Worm (Caenorhabditis elegans): ENCODE results near the gene ttbk-7.

The ttbk-7 gene

DNA sequence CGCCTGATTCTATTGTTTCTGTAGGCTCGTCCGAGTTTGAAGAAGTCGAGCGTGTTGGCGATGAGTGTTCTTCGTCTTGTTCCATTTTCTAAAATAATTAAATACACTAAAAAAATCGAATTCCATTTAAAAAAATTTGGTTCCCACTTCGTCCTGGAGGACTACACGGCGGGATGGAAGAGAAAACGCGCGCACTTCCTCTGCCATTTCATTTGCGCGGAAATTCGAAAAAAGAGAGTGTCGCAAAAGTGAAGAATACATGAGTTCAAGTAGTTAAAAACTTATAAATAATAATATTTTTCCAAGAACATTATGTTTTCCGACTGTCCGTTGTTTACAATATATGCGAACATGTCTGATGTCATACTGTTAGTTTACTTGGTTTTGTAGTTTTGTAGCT is 25.7 kb downstream of the ttbk-7 start, which contains the start of gene T07F10.3 (continued):
- TF ChIP-seq egl-44 (GFP tag; IDR thresholded peaks at IDR 0.05) (no peak), pha-4 (tag; optimal IDR thresholded peaks at IDR 0.05) (no peak), B0261.1 (tag; optimal IDR thresholded peaks at IDR 0.05) (peak; percentile 23), nfya-1 (tag; optimal IDR thresholded peaks at IDR 0.05; ENCODE audit: borderline replicate concordance, insufficient read depth) (no peak), Y95B8A.8 (GFP tag; IDR thresholded peaks at IDR 0.05) (no peak), lsl-1 (GFP tag; optimal IDR thresholded peaks at IDR 0.05) (peak; percentile 55), dox-1 (GFP tag; IDR thresholded peaks at IDR 0.05) (peak; percentile 90), somi-1 (GFP tag; optimal IDR thresholded peaks at IDR 0.05) (no peak), F49E8.2 (tag; optimal IDR thresholded peaks at IDR 0.05; ENCODE audit: insufficient read depth) (no peak), nhr-179 (tag; optimal IDR thresholded peaks at IDR 0.05) (no peak), Y53F4B.3 (GFP tag; IDR thresholded peaks at IDR 0.05) (no peak), cebp-2 (GFP tag; IDR thresholded peaks at IDR 0.05) (no peak), cebp-1 (GFP tag; IDR thresholded peaks at IDR 0.05) (0 out of 2 replicates have a peak, but pooled peaks have one; percentile 15), cebp-1 (tag; optimal IDR thresholded peaks at IDR 0.05) (peak; percentile 49), snpc-1.3 (tag; optimal IDR thresholded peaks at IDR 0.05; ENCODE audit: insufficient read depth) (peak; percentile 15), sdz-38 (tag; optimal IDR thresholded peaks at IDR 0.05) (no peak), chd-7 (tag; optimal IDR thresholded peaks at IDR 0.05) (peak; percentile 82), K11D2.4 (GFP tag; IDR thresholded peaks at IDR 0.05) (peak; percentile 78), sptf-2 (GFP tag; optimal IDR thresholded peaks at IDR 0.05) (no peak), rec-8 (tag; optimal IDR thresholded peaks at IDR 0.05) (peak; percentile 76 to 85), bed-2 (GFP tag; IDR thresholded peaks at IDR 0.05) (peak; percentile 92), aptf-3 (GFP tag; IDR thresholded peaks at IDR 0.05) (no peak), ets-4 (GFP tag; optimal IDR thresholded peaks at IDR 0.05) (no peak), ceh-27 (GFP tag; optimal IDR thresholded peaks at IDR 0.05) (peak; percentile 95), F22D6.2 (tag; optimal IDR thresholded peaks at IDR 0.05) (peak; percentile 77), mcd-1 (GFP tag; IDR thresholded peaks at IDR 0.05) (peak; percentile 88), tlf-1 (GFP tag; optimal IDR thresholded peaks at IDR 0.05) (peak; percentile 47), T26A5.8 (tag; optimal IDR thresholded peaks at IDR 0.05) (no peak), mxl-1 (tag; optimal IDR thresholded peaks at IDR 0.05) (no peak), F52B5.7 (tag; optimal IDR thresholded peaks at IDR 0.05) (peak; percentile 59), pbrm-1 (GFP tag; IDR thresholded peaks at IDR 0.05) (peak; percentile 76), ztf-18 (tag; optimal IDR thresholded peaks at IDR 0.05) (no peak), nfya-2 (GFP tag; IDR thresholded peaks at IDR 0.05) (0 out of 2 replicates have a peak, but pooled peaks have one; percentile 51), let-607 (tag; optimal IDR thresholded peaks at IDR 0.05) (peak in 1 of 2 experiments; percentile 82), C06A6.2 (GFP tag; conservative IDR thresholded peaks at IDR 0.05) (0 out of 2 replicates have a peak, but pooled peaks have one; percentile 19), ztf-6 (GFP tag; IDR thresholded peaks at IDR 0.05) (0 out of 2 replicates have a peak, but pooled peaks have one; percentile 40), bed-1 (GFP tag; IDR thresholded peaks at IDR 0.05) (no peak), fkh-3 (tag; optimal IDR thresholded peaks at IDR 0.05) (no peak), ceh-79 (tag; optimal IDR thresholded peaks at IDR 0.05) (no peak), ceh-91 (GFP tag; IDR thresholded peaks at IDR 0.05) (peak; percentile 48; the same call in 1 of the 2 replicates), ztf-25 (GFP tag; IDR thresholded peaks at IDR 0.05) (peak; percentile 75), nhr-27 (tag; optimal IDR thresholded peaks at IDR 0.05) (no peak), hmg-1.2 (GFP tag; IDR thresholded peaks at IDR 0.05) (peak; percentile 35), zfh-2 (GFP tag; conservative IDR thresholded peaks at IDR 0.05) (no peak), akir-1 (GFP tag; optimal IDR thresholded peaks at IDR 0.05) (peak; percentile 55), attf-6 (GFP tag; IDR thresholded peaks at IDR 0.05) (no peak), mel-28 (tag; optimal IDR thresholded peaks at IDR 0.05; ENCODE audit: borderline replicate concordance) (no peak), ama-1 (optimal IDR thresholded peaks at IDR 0.05) (no peak), ama-1 (GFP tag; optimal IDR thresholded peaks at IDR 0.05) (no peak)

All from whole organism, young adult.